Worm (Caenorhabditis elegans) whole organism, late embryonic: ENCODE results near the gene C44B7.5.

Experiments
- F13H6.1 ChIP-seq: sonication (generic microtip); optimal IDR thresholded peaks from 2 replicates; lab custom pipeline; 2016; ENCODE audit warnings: missing genetic modification characterization, missing compliant biosample characterization
- ama-1 ChIP-seq: fragments of 150-350 bp; optimal IDR thresholded peaks from 2 replicates; lab custom pipeline; 2014
- hlh-15 ChIP-seq: sonication (generic microtip); optimal IDR thresholded peaks from 2 replicates; lab custom pipeline; 2016; ENCODE audit warnings: missing genetic modification characterization, missing compliant biosample characterization
- mec-3 ChIP-seq: sonication (generic microtip); optimal IDR thresholded peaks from 2 replicates; lab custom pipeline; 2016; ENCODE audit warnings: borderline replicate concordance, missing genetic modification characterization, missing compliant biosample characterization
- ttx-3 ChIP-seq: sonication (generic microtip); optimal IDR thresholded peaks from 2 replicates; lab custom pipeline; 2016; ENCODE audit warnings: missing genetic modification reagents, missing genetic modification characterization, missing compliant biosample characterization

- no peak for TF ChIP-seq mec-3
- no peak for TF ChIP-seq ttx-3 (tag; lab: Kevin White, UChicago)
- TF ChIP-seq F13H6.1 (tag; lab: Kevin White, UChicago): no peak
- TF ChIP-seq ama-1 (lab: Kevin White, UChicago): no peak
- no peak for TF ChIP-seq hlh-15 (tag; lab: Kevin White, UChicago)
Measured at ce11 chrII:6883716-6884115, 11.3 kb upstream of the C44B7.5 start, which contains the start of gene pmp-1.
